Worm (Caenorhabditis elegans) whole organism, L1 larva: Measurements from ENCODE around the gene F55G1.7.

Experiments
- alr-1 ChIP-seq: fragments of 200-800 bp; sonication (Bioruptor generic); optimal IDR thresholded peaks from 2 replicates; lab custom pipeline; 2018; ENCODE audit warnings: borderline replicate concordance, mild to moderate bottlenecking, missing genetic modification characterization, missing compliant biosample characterization
- aly-2 ChIP-seq: fragments of 150-350 bp; optimal IDR thresholded peaks from 2 replicates; lab custom pipeline; 2014; ENCODE audit warnings: missing biosample characterization, missing genetic modification characterization
- blmp-1 ChIP-seq: fragments of 150-350 bp; optimal IDR thresholded peaks from 2 replicates; lab custom pipeline; 2014; ENCODE audit warnings: missing biosample characterization, missing genetic modification characterization
- ceh-8 ChIP-seq: fragments of 200-800 bp; sonication (Bioruptor generic); optimal IDR thresholded peaks from 2 replicates; lab custom pipeline; 2018; ENCODE audit warnings: mild to moderate bottlenecking, missing genetic modification characterization, moderate library complexity, missing compliant biosample characterization
- ceh-82 ChIP-seq, 3 experiments: fragments of 150-350 bp in 1 of 3; sonication (generic microtip) in 2 of 3; optimal IDR thresholded peaks; 2 replicates each; lab custom pipeline; 2014 to 2017; ENCODE audit warnings: missing biosample characterization in 3 of 3, missing genetic modification characterization in 3 of 3
- ceh-88 ChIP-seq: fragments of 200-800 bp; sonication (Bioruptor generic); IDR thresholded peaks from 2 replicates; pipeline ENCODE4 v1.3.6; 2022; ENCODE audit warnings: missing genetic modification characterization, missing compliant biosample characterization
- ceh-90 ChIP-seq: sonication (generic microtip); optimal IDR thresholded peaks from 2 replicates; lab custom pipeline; 2016; ENCODE audit warnings: missing genetic modification characterization, missing compliant biosample characterization
- dpl-1 ChIP-seq, 3 experiments: fragments of 150-350 bp in 2 of 3; sonication (generic microtip) in 1 of 3; optimal IDR thresholded peaks; 2 replicates each; lab custom pipeline; 2014 to 2017; ENCODE audit warnings: missing biosample characterization in 3 of 3, missing genetic modification characterization in 3 of 3, missing genetic modification reagents in 3 of 3
- efl-1 ChIP-seq, 4 experiments: fragments of 150-350 bp; optimal IDR thresholded peaks in 3 of 4; peaks in 1 of 4; 1 replicate in 1 of 4; 2 replicates in 3 of 4; lab custom pipeline; 2014; ENCODE audit warnings: missing biosample characterization in 2 of 4, missing genetic modification characterization in 2 of 4, missing genetic modification reagents in 2 of 4
- egl-27 ChIP-seq, 2 experiments: fragments of 150-350 bp in 1 of 2; sonication (generic microtip); optimal IDR thresholded peaks; 3 replicates each; lab custom pipeline; 2017 to 2018; ENCODE audit warnings: missing biosample characterization in 2 of 2, missing genetic modification characterization in 2 of 2, missing genetic modification reagents in 2 of 2
- elt-2 ChIP-seq: sonication (generic microtip); optimal IDR thresholded peaks from 2 replicates; lab custom pipeline; 2016; ENCODE audit warnings: missing genetic modification characterization, mild to moderate bottlenecking, inconsistent platforms, missing compliant biosample characterization, missing genetic modification reagents
- elt-3 ChIP-seq, 6 experiments: fragments of 150-350 bp in 1 of 6; sonication (generic microtip); optimal IDR thresholded peaks; 2 replicates each; lab custom pipeline; 2017 to 2018; ENCODE audit warnings: missing biosample characterization in 6 of 6, missing genetic modification characterization in 6 of 6, inconsistent platforms in 1 of 6
- fkh-4 ChIP-seq: sonication (generic microtip); optimal IDR thresholded peaks from 2 replicates; lab custom pipeline; 2016; ENCODE audit warnings: missing compliant biosample characterization, missing genetic modification characterization, borderline replicate concordance
- fkh-8 ChIP-seq: sonication (generic microtip); optimal IDR thresholded peaks from 2 replicates; lab custom pipeline; 2016; ENCODE audit warnings: mild to moderate bottlenecking, missing genetic modification characterization, missing compliant biosample characterization
- hlh-4 ChIP-seq: sonication (generic microtip); optimal IDR thresholded peaks from 2 replicates; lab custom pipeline; 2016; ENCODE audit warnings: mild to moderate bottlenecking, missing genetic modification characterization, missing compliant biosample characterization
- hpl-2 ChIP-seq: fragments of 150-350 bp; optimal IDR thresholded peaks from 2 replicates; lab custom pipeline; 2014; ENCODE audit warnings: missing biosample characterization, missing genetic modification reagents, missing genetic modification characterization
- isw-1 ChIP-seq: fragments of 200-800 bp; sonication (Bioruptor generic); IDR thresholded peaks from 2 replicates; pipeline ENCODE4 v1.3.6; 2022; ENCODE audit warnings: missing genetic modification characterization, missing compliant biosample characterization
- jun-1 ChIP-seq: fragments of 150-350 bp; optimal IDR thresholded peaks from 2 replicates; lab custom pipeline; 2014; ENCODE audit warnings: missing biosample characterization, missing genetic modification reagents, missing genetic modification characterization
- lin-13 ChIP-seq: fragments of 150-350 bp; optimal IDR thresholded peaks from 2 replicates; lab custom pipeline; 2014; ENCODE audit warnings: missing biosample characterization, missing genetic modification reagents, missing genetic modification characterization
- lin-35 ChIP-seq, 2 experiments: fragments of 150-350 bp; optimal IDR thresholded peaks; 2 replicates each; lab custom pipeline; 2014; ENCODE audit warnings: missing biosample characterization in 2 of 2, missing genetic modification characterization in 2 of 2, missing genetic modification reagents in 2 of 2
- lir-3 ChIP-seq: sonication (generic microtip); optimal IDR thresholded peaks from 2 replicates; lab custom pipeline; 2016; ENCODE audit warnings: mild to moderate bottlenecking, missing genetic modification characterization, moderate library complexity, missing compliant biosample characterization; ENCODE audit not compliant: poor library complexity
- lsy-2 ChIP-seq, 2 experiments: fragments of 150-350 bp; optimal IDR thresholded peaks; 2 replicates each; lab custom pipeline; 2014; ENCODE audit warnings: missing biosample characterization in 2 of 2, missing genetic modification characterization in 2 of 2
- mdl-1 ChIP-seq, 2 experiments: fragments of 150-350 bp; optimal IDR thresholded peaks; 2 replicates each; lab custom pipeline; 2014 to 2017; ENCODE audit warnings: missing biosample characterization in 2 of 2, missing genetic modification characterization in 2 of 2, inconsistent platforms in 1 of 2
- nhr-12 ChIP-seq: sonication (generic microtip); optimal IDR thresholded peaks from 2 replicates; lab custom pipeline; 2017; ENCODE audit warnings: missing biosample characterization, missing genetic modification characterization
- nhr-19 ChIP-seq: fragments of 200-800 bp; sonication (Bioruptor generic); conservative IDR thresholded peaks from 2 replicates; pipeline ENCODE4 v1.3.6; 2022; ENCODE audit warnings: missing genetic modification characterization, missing compliant biosample characterization
- nhr-71 ChIP-seq: sonication (generic microtip); optimal IDR thresholded peaks from 2 replicates; lab custom pipeline; 2016; ENCODE audit warnings: mild to moderate bottlenecking, missing genetic modification characterization, moderate library complexity, missing compliant biosample characterization
- nhr-76 ChIP-seq: sonication (generic microtip); optimal IDR thresholded peaks from 2 replicates; lab custom pipeline; 2017; ENCODE audit warnings: missing biosample characterization, missing genetic modification characterization
- nhr-77 ChIP-seq: fragments of 150-350 bp; optimal IDR thresholded peaks from 2 replicates; lab custom pipeline; 2014; ENCODE audit warnings: missing biosample characterization, missing genetic modification characterization
- nhr-84 ChIP-seq: sonication (generic microtip); optimal IDR thresholded peaks from 2 replicates; lab custom pipeline; 2017; ENCODE audit warnings: missing biosample characterization, missing genetic modification characterization
- nhr-85 ChIP-seq: sonication (generic microtip); peaks from one replicate; lab custom pipeline; 2016; ENCODE audit warnings: missing genetic modification characterization, inconsistent platforms, missing compliant biosample characterization
- pax-3 ChIP-seq: fragments of 200-800 bp; sonication (Bioruptor generic); optimal IDR thresholded peaks from 2 replicates; lab custom pipeline; 2018; ENCODE audit warnings: mild to moderate bottlenecking, missing genetic modification characterization, moderate library complexity, missing compliant biosample characterization
- pqm-1 ChIP-seq: sonication (generic microtip); optimal IDR thresholded peaks from 3 replicates; lab custom pipeline; 2017; ENCODE audit warnings: missing biosample characterization, missing genetic modification characterization
- rnt-1 ChIP-seq: sonication (generic microtip); optimal IDR thresholded peaks from 2 replicates; lab custom pipeline; 2016; ENCODE audit warnings: mild to moderate bottlenecking, missing genetic modification characterization, moderate library complexity, missing compliant biosample characterization
- skn-1 ChIP-seq: fragments of 150-350 bp; optimal IDR thresholded peaks from 2 replicates; lab custom pipeline; 2014; ENCODE audit warnings: missing biosample characterization, missing genetic modification characterization
- snpc-4 ChIP-seq: fragments of 150-350 bp; optimal IDR thresholded peaks from 2 replicates; lab custom pipeline; 2014; ENCODE audit warnings: missing biosample characterization, missing genetic modification characterization
- sox-4 ChIP-seq: sonication (generic microtip); optimal IDR thresholded peaks from 2 replicates; lab custom pipeline; 2016; ENCODE audit warnings: missing genetic modification characterization, missing compliant biosample characterization
- sup-37 ChIP-seq: fragments of 200-800 bp; sonication (Bioruptor generic); optimal IDR thresholded peaks from 2 replicates; lab custom pipeline; 2018; ENCODE audit warnings: mild to moderate bottlenecking, missing genetic modification characterization, missing compliant biosample characterization
- tlp-1 ChIP-seq: fragments of 150-350 bp; optimal IDR thresholded peaks from 2 replicates; lab custom pipeline; 2014; ENCODE audit warnings: missing biosample characterization, missing genetic modification characterization
- unc-62 ChIP-seq: fragments of 150-350 bp; optimal IDR thresholded peaks from 2 replicates; lab custom pipeline; 2014; ENCODE audit warnings: missing biosample characterization, missing genetic modification reagents, missing genetic modification characterization
- unc-86 ChIP-seq: sonication (generic microtip); optimal IDR thresholded peaks from 2 replicates; lab custom pipeline; 2016; ENCODE audit warnings: missing genetic modification characterization, missing compliant biosample characterization
- vab-15 ChIP-seq: sonication (generic microtip); optimal IDR thresholded peaks from 2 replicates; lab custom pipeline; 2017; ENCODE audit warnings: missing genotype, mild to moderate bottlenecking, missing genetic modification characterization, missing compliant biosample characterization
- zag-1 ChIP-seq: fragments of 150-350 bp; optimal IDR thresholded peaks from 2 replicates; lab custom pipeline; 2014; ENCODE audit warnings: missing biosample characterization, missing genetic modification characterization
- ztf-4 ChIP-seq: fragments of 150-350 bp; optimal IDR thresholded peaks from 2 replicates; lab custom pipeline; 2014; ENCODE audit warnings: missing biosample characterization, missing genetic modification characterization

Gene F55G1.7

DNA sequence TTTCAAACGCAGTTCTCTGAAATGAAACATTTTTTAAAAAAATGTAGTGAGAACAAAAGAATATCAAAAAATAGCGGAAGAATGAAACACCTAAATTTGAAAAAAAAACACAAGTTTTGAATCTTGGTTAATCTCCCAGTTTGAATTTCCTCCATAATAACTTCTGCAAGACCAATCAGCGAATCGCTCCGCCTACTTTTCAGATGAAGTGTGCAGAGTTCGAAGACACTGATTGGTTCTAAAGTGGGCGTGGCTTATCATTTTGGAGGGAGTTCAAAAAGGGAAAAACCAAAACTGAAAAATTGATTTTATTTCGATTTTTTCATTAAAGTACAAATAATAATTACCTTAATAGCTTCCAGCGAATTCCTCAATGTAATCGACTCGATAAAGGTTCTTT lies 41.2 kb upstream of the F55G1.7 start:
- TF ChIP-seq efl-1 (optimal IDR thresholded peaks at IDR 0.05; lab: Kevin White, UChicago): peak in 1 of 2 experiments; percentile 10
- peak in 1 of 2 experiments; percentile 40 for TF ChIP-seq efl-1 (GFP tag; optimal IDR thresholded peaks at IDR 0.05 in 1 of 2; lab: Kevin White, UChicago)
- no peak for TF ChIP-seq jun-1 (tag; lab: Kevin White, UChicago)
- TF ChIP-seq dpl-1 (GFP tag; optimal IDR thresholded peaks at IDR 0.05; lab: Kevin White, UChicago): peak in 2 of 3 experiments; percentile 29 to 37
- TF ChIP-seq vab-15: no peak
- no peak for TF ChIP-seq hpl-2 (GFP tag; lab: Kevin White, UChicago)
- TF ChIP-seq lin-35 (GFP tag; optimal IDR thresholded peaks at IDR 0.05; lab: Kevin White, UChicago): peak in 1 of 2 experiments; percentile 7

DNA sequence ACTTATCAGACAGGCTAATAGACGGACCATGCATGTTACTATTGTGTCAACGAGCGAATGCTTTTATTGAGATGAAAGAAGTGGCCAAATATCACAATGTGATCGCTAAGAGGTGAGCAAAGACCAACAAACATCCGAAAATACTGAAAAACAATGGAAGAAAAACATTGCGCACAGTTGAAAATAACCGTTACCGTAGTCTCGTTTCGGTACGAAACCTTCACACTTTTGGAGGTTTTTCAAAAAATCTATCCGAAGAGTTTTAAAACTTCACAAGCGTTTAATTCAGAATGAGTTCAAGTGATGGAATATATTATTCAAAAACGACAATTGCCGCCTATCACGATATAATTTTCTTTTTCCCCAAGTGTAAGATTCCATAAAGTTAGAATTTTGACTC lies 39.2 kb upstream of the F55G1.7 start:
- TF ChIP-seq efl-1 (optimal IDR thresholded peaks at IDR 0.05; lab: Kevin White, UChicago) (peak; percentile 38 to 56), efl-1 (GFP tag; optimal IDR thresholded peaks at IDR 0.05 in 1 of 2; lab: Kevin White, UChicago) (peak; percentile 48 to 91), rnt-1 (no peak), zag-1 (tag; lab: Kevin White, UChicago) (no peak), dpl-1 (GFP tag; optimal IDR thresholded peaks at IDR 0.05; lab: Kevin White, UChicago) (peak; percentile 18 to 51 (median 42)), hlh-4 (tag; lab: Kevin White, UChicago) (no peak), aly-2 (tag; lab: Kevin White, UChicago) (no peak), vab-15 (no peak), hpl-2 (GFP tag; lab: Kevin White, UChicago) (no peak), egl-27 (tag; optimal IDR thresholded peaks at IDR 0.05; lab: Kevin White, UChicago) (no peak), snpc-4 (tag; lab: Kevin White, UChicago) (no peak), unc-86 (tag; lab: Kevin White, UChicago) (no peak), lsy-2 (tag; optimal IDR thresholded peaks at IDR 0.05; lab: Kevin White, UChicago) (peak; percentile 51 to 87), lin-35 (GFP tag; optimal IDR thresholded peaks at IDR 0.05; lab: Kevin White, UChicago) (peak in 1 of 2 experiments; percentile 65)
- TF ChIP-seq, all 84 proteins: peak for 4

DNA sequence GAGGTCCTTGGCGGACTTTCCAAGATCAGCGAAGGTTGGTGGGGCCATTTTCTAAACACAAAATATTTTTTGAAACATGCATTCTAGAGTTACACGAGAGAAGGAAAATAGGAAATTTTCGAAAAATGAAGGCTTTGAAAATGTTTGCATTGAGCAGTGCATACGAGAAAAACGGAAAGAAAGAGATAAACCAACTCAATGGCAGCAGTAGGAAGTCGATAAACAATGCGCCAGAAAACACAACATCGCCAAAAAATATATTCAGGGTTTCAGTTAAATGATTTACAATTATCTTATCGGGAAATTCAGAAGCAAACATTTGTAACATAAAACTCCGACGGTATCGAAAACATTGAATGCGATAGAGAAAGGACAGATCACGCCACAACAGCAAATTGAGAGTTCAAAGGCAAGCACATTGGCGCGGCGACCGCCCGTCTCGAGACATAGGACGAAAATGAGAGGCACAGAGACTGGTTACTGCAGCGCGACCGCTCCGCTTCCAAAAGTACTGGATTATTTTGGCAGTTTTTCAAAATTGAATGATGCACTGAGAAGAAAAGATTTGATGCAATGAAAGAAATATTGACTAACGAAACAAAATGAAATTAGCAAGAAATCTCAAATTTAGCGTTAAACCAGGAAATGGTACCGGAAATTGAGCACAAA lies 38.3 kb upstream of the F55G1.7 start, which contains the start of the genes vdac-1 and R05G6.5:
vdac-1 (minus strand) TSS at position 51 of the 669 bp plus-strand sequence.
R05G6.5 (plus strand) TSS at position 527 of the 669 bp plus-strand sequence.
- TF ChIP-seq sox-4 (tag; lab: Kevin White, UChicago) (no peak), lin-13 (GFP tag; lab: Kevin White, UChicago) (peak; percentile 82), nhr-12 (tag; lab: Kevin White, UChicago) (no peak), fkh-4 (tag; lab: Kevin White, UChicago) (no peak), snpc-4 (tag; lab: Kevin White, UChicago) (peak; percentile 11), skn-1 (peak; percentile 63), efl-1 (optimal IDR thresholded peaks at IDR 0.05; lab: Kevin White, UChicago) (peak; percentile 59 to 93), efl-1 (GFP tag; optimal IDR thresholded peaks at IDR 0.05 in 1 of 2; lab: Kevin White, UChicago) (peak; percentile 90 to 99), blmp-1 (tag; lab: Kevin White, UChicago) (peak; percentile 79), nhr-85 (peak; percentile 83), vab-15 (peak; percentile 8), fkh-8 (peak; percentile 81), nhr-19 (GFP tag; lab: Robert Waterston, UW) (peak; percentile 87), unc-62 (GFP tag; lab: Kevin White, UChicago) (no peak), nhr-77 (tag; lab: Kevin White, UChicago) (peak; percentile 90), mdl-1 (tag; optimal IDR thresholded peaks at IDR 0.05; lab: Kevin White, UChicago) (peak in 1 of 2 experiments; percentile 89), zag-1 (tag; lab: Kevin White, UChicago) (no peak), elt-3 (tag; optimal IDR thresholded peaks at IDR 0.05; lab: Kevin White, UChicago) (peak in 4 of 6 experiments; percentile 30 to 78 (median 46)), ceh-8 (GFP tag; lab: Kevin White, UChicago) (no peak), tlp-1 (tag; lab: Kevin White, UChicago) (no peak), jun-1 (tag; lab: Kevin White, UChicago) (peak; percentile 58), rnt-1 (peak; percentile 79), ceh-88 (GFP tag; lab: Robert Waterston, UW) (peak; percentile 49; the same call in 1 of the 2 replicates), egl-27 (tag; optimal IDR thresholded peaks at IDR 0.05; lab: Kevin White, UChicago) (peak in 1 of 2 experiments; percentile 33), ceh-90 (no peak), ceh-82 (tag; optimal IDR thresholded peaks at IDR 0.05; lab: Kevin White, UChicago) (peak; percentile 42 to 93 (median 70)), elt-2 (peak; percentile 73), lir-3 (tag; lab: Kevin White, UChicago) (peak; percentile 7), pax-3 (tag; lab: Kevin White, UChicago) (peak; percentile 47), isw-1 (GFP tag; lab: Robert Waterston, UW) (peak; percentile 71), alr-1 (tag; lab: Kevin White, UChicago) (no peak), nhr-84 (no peak), nhr-71 (tag; lab: Kevin White, UChicago) (peak; percentile 95), pqm-1 (tag; lab: Kevin White, UChicago) (peak; percentile 67), unc-86 (tag; lab: Kevin White, UChicago) (peak; percentile 56), lsy-2 (tag; optimal IDR thresholded peaks at IDR 0.05; lab: Kevin White, UChicago) (peak; percentile 77 to 90), ztf-4 (tag; lab: Kevin White, UChicago) (peak; percentile 55), nhr-76 (tag; lab: Kevin White, UChicago) (no peak), sup-37 (GFP tag; lab: Kevin White, UChicago) (peak; percentile 25)
